Worm (Caenorhabditis elegans) whole organism, midembryonic: Measurements from ENCODE around the gene cpna-5.

Experiments
- T22C8.4 ChIP-seq: fragments of 200-800 bp; sonication (Bioruptor generic); IDR thresholded peaks from 2 replicates; pipeline ENCODE4 v1.3.6; 2022; ENCODE audit warnings: missing genetic modification characterization, missing compliant biosample characterization
- flt-1 ChIP-seq: fragments of 200-800 bp; sonication (Bioruptor generic); IDR thresholded peaks from 2 replicates; pipeline ENCODE4 v1.3.6; 2022; ENCODE audit warnings: missing genetic modification characterization, missing compliant biosample characterization
- klf-2 ChIP-seq: fragments of 200-800 bp; sonication (Bioruptor generic); conservative IDR thresholded peaks from 2 replicates; pipeline ENCODE4 v1.3.6; 2022; ENCODE audit warnings: missing genetic modification reagents, missing genetic modification characterization, missing compliant biosample characterization
- med-1 ChIP-seq: sonication (generic microtip); optimal IDR thresholded peaks from 2 replicates; lab custom pipeline; 2017; ENCODE audit warnings: missing genetic modification characterization, mild to moderate bottlenecking, missing compliant biosample characterization, antibody characterized with exemption, missing genetic modification reagents; ENCODE audit not compliant: insufficient read depth
- tab-1 ChIP-seq: fragments of 200-800 bp; sonication (Bioruptor generic); IDR thresholded peaks from 2 replicates; pipeline ENCODE4 v1.3.6; 2022; ENCODE audit warnings: missing genetic modification characterization, missing compliant biosample characterization
- ztf-23 ChIP-seq: fragments of 200-800 bp; sonication (Bioruptor generic); IDR thresholded peaks from 2 replicates; pipeline ENCODE4 v1.3.6; 2022; ENCODE audit warnings: missing genetic modification reagents, missing genetic modification characterization, missing compliant biosample characterization
- ztf-29 ChIP-seq: fragments of 200-800 bp; sonication (Bioruptor generic); IDR thresholded peaks from 2 replicates; pipeline ENCODE4 v1.3.6; 2022; ENCODE audit warnings: missing genetic modification reagents, missing genetic modification characterization, missing compliant biosample characterization

DNA sequence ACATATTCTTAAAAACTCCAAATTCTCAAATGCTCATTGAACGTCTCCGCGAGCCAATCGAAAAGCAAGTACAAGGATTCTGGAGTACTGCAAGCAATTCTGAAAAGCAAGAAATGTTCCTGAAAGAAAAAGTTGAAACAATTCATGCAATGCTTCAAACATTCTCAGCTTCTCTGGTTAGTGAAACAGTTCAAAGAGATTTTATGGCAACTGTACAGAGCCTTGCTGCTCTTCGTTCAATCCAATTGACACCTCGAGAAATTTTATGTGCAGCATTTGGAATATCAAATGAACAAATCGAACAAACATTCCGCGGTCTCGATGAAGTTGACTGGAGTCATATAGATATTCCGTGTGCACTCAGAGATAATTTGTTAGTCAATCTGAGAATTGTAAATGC is 18.3 kb upstream of the cpna-5 start:
- TF ChIP-seq ztf-23 (no peak), klf-2 (GFP tag; lab: Robert Waterston, UW) (no peak), T22C8.4 (GFP tag; lab: Robert Waterston, UW) (no peak), tab-1 (GFP tag; lab: Robert Waterston, UW) (no peak), ztf-29 (no peak), med-1 (GFP tag; lab: Kevin White, UChicago) (no peak), flt-1 (no peak)
